Worm (Caenorhabditis elegans): ENCODE data around the gene aat-6.

- TF ChIP-seq T22C8.4 (GFP tag; IDR thresholded peaks at IDR 0.05) (no peak), ztf-29 (GFP tag; IDR thresholded peaks at IDR 0.05) (no peak), flt-1 (GFP tag; IDR thresholded peaks at IDR 0.05) (no peak), tab-1 (GFP tag; IDR thresholded peaks at IDR 0.05) (no peak)
Measured at ce11 chrV:11436407-11436806, 34.1 kb downstream of the aat-6 start.
